Worm (Caenorhabditis elegans) whole organism, mixed stage, embryonic: ENCODE data around the gene C05E4.15.

Source experiments
- blmp-1 ChIP-seq: fragments of 150-350 bp; optimal IDR thresholded peaks from 2 replicates; lab custom pipeline; 2014; ENCODE audit warnings: missing biosample characterization, missing genetic modification characterization
- mab-5 ChIP-seq: fragments of 150-350 bp; optimal IDR thresholded peaks from 2 replicates; lab custom pipeline; 2014; ENCODE audit warnings: missing biosample characterization, missing genetic modification characterization
- nhr-28 ChIP-seq: fragments of 150-350 bp; optimal IDR thresholded peaks from 2 replicates; lab custom pipeline; 2014; ENCODE audit warnings: missing biosample characterization, missing genetic modification characterization
- nhr-76 ChIP-seq: sonication (generic microtip); optimal IDR thresholded peaks from 2 replicates; lab custom pipeline; 2017; ENCODE audit warnings: missing biosample characterization, missing genetic modification characterization
- unc-120 ChIP-seq: sonication (generic microtip); optimal IDR thresholded peaks from 2 replicates; lab custom pipeline; 2017; ENCODE audit warnings: missing genetic modification characterization, missing compliant biosample characterization; ENCODE audit not compliant: poor library complexity, severe bottlenecking
- zip-8 ChIP-seq: fragments of 150-350 bp; optimal IDR thresholded peaks from 2 replicates; lab custom pipeline; 2014; ENCODE audit warnings: missing biosample characterization, missing genetic modification characterization

- TF ChIP-seq mab-5 (tag; lab: Kevin White, UChicago) (no peak), nhr-76 (no peak), nhr-28 (tag; lab: Kevin White, UChicago) (no peak), blmp-1 (tag; lab: Kevin White, UChicago) (no peak), zip-8 (tag; lab: Kevin White, UChicago) (no peak), unc-120 (tag; lab: Kevin White, UChicago) (peak; percentile 91)
Observed at ce11 chrV:731330-731729, 29.8 kb downstream of the C05E4.15 start.
